Fruit fly (Drosophila melanogaster): Measurements from ENCODE around the gene PGRP-SA.
A peak's percentile ranks its signal among the peaks of the same experiment; 100 is the strongest.

Gene PGRP-SA

DNA sequence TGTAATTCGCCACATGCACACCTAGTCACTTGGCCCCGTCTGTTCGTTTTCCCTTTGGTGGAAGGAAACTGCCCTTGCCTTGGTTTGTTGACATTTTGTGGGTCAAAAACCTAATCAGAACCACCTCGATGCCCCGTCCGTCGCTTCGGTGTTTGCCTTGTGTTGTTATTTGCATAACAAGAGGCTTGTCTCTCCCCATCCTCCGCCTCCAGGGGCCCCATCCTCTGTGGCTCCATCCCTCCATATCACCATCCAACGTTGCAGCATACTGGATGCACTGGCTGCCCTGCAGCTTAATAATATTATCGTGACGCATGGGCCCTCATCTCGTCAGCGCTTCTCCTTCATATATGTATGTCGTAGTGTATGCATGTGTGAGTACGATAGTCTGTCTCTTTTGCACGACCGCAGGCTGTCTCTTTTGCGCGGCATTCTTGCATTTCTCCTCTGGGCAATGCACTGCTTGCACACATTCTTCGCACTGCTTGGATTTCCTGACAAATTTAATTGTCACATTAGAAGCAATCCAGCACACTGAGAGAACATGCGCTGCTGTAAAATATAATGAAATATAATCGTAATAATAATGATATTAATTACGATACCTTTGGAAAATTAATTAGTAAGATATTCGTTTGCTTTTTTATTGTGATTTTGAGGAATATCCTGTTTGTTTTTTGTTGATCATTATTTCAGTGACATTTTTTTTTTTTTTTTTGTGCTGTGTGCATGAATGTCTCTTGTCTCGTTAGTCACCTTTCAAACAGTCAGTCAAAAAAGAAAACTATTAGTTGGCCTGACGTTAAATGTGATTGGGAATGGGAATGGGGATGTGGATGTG is 17.1 kb upstream of the PGRP-SA start (continued):
- no peak for TF ChIP-seq fd3F (GFP tag; optimal IDR thresholded peaks at IDR 0.05)
- no peak for TF ChIP-seq ranshi (GFP tag; IDR thresholded peaks at IDR 0.05)
- TF ChIP-seq Hr3 (GFP tag; optimal IDR thresholded peaks at IDR 0.05): no peak
- no peak for TF ChIP-seq Usf (GFP tag; optimal IDR thresholded peaks at IDR 0.05)
- peak; percentile 6 for TF ChIP-seq Chrac-16 (GFP tag; optimal IDR thresholded peaks at IDR 0.05)
- no peak for TF ChIP-seq cato (GFP tag; optimal IDR thresholded peaks at IDR 0.05; ENCODE audit: borderline replicate concordance)
- TF ChIP-seq zfh1 (GFP tag; IDR thresholded peaks at IDR 0.05): 0 out of 3 replicates have a peak, but pooled peaks have one; percentile 19
- TF ChIP-seq unpg (GFP tag; optimal IDR thresholded peaks at IDR 0.05): peak; percentile 23
- TF ChIP-seq phol (tag; optimal IDR thresholded peaks at IDR 0.05): peak; percentile 42
- TF ChIP-seq cas (GFP tag; IDR thresholded peaks at IDR 0.05): no peak
- TF ChIP-seq CG18262 (tag; optimal IDR thresholded peaks at IDR 0.05): peak; percentile 63
- TF ChIP-seq Kr (GFP tag; optimal IDR thresholded peaks at IDR 0.05): no peak
- no peak for TF ChIP-seq Hmr (GFP tag; optimal IDR thresholded peaks at IDR 0.05)
- no peak for TF ChIP-seq CG2199 (GFP tag; IDR thresholded peaks at IDR 0.05)
- peak in 1 of 2 experiments; percentile 22 for TF ChIP-seq Pdp1 (GFP tag; optimal IDR thresholded peaks at IDR 0.05)
- peak; percentile 28 for TF ChIP-seq D19A (tag; optimal IDR thresholded peaks at IDR 0.05)
- no peak for TF ChIP-seq pum (GFP tag; optimal IDR thresholded peaks at IDR 0.05)
- TF ChIP-seq HmgZ (tag; optimal IDR thresholded peaks at IDR 0.05): no peak
- TF ChIP-seq ara (GFP tag; IDR thresholded peaks at IDR 0.05): 0 out of 2 replicates have a peak, but pooled peaks have one; percentile 24
- TF ChIP-seq CG1529 (GFP tag; optimal IDR thresholded peaks at IDR 0.05): no peak
- no peak for TF ChIP-seq Sox102F (GFP tag; optimal IDR thresholded peaks at IDR 0.05)
- TF ChIP-seq Doc3 (GFP tag; IDR thresholded peaks at IDR 0.05; ENCODE audit: partially characterized antibody): no peak
- no peak for TF ChIP-seq CG18599 (GFP tag; optimal IDR thresholded peaks at IDR 0.05)
- TF ChIP-seq kay (GFP tag; optimal IDR thresholded peaks at IDR 0.05): no peak
- no peak for TF ChIP-seq CG4282 (GFP tag; optimal IDR thresholded peaks at IDR 0.05)
- no peak for TF ChIP-seq CG3065 (GFP tag; optimal IDR thresholded peaks at IDR 0.05)

DNA sequence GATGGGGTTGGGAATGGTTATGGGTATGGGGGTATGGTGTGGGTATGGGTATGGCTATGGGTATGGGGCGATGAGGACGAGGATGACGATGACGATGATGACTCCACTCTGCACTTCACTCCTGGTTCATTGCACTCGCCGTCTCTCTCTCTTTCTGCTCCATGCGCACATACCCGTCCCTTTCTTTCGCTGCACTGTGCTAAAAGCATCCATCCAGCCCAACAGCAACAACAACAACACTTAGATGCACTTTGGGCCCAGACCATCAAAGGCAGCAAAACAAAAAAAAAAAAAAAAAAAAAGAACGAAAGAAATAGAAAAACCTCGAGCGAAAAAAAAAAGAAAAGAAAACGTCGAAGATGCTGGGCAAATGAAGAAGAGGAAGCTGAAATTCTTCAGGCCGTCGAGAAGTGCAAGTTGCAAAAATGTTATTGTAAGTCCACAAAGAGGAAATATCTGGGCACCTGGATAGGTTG is 16.5 kb upstream of the PGRP-SA start:
- peak; percentile 7; the same call in 1 of the 2 replicates for TF ChIP-seq Drgx (GFP tag; IDR thresholded peaks at IDR 0.05)
- TF ChIP-seq bsh (GFP tag; optimal IDR thresholded peaks at IDR 0.05): peak in 1 of 2 experiments; percentile 56
- TF ChIP-seq CG8281 (tag; optimal IDR thresholded peaks at IDR 0.05): no peak

DNA sequence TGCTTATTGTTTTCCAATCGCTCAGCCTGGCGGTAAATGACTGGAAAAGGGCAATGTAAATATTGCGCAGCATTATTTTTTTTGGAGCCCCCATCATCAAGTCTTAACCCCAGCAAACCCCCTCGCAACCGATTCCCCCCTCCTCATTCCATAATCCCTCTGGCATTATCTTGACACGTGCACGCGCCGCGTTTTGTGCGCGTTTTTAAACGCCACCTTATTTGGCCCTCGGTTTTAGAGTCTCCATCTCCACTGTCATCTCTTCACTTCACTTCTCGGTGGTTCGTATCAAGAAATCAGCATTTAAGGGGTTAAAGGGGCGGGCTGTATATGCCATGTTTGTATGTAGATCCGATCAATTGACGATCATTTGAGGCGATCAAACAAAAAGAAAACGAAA is 14.5 kb upstream of the PGRP-SA start:
- peak; percentile 52 for TF ChIP-seq crol (GFP tag; IDR thresholded peaks at IDR 0.05)
- peak; percentile 23 for TF ChIP-seq Hey (tag; optimal IDR thresholded peaks at IDR 0.05)
- TF ChIP-seq vvl (GFP tag; IDR thresholded peaks at IDR 0.05): 0 out of 2 replicates have a peak, but pooled peaks have one; percentile 15
- TF ChIP-seq CG8359 (GFP tag; optimal IDR thresholded peaks at IDR 0.05; ENCODE audit: borderline replicate concordance): peak; percentile 97
- 0 out of 4 replicates have a peak, but pooled peaks have one; percentile 44 for TF ChIP-seq chinmo (GFP tag; IDR thresholded peaks at IDR 0.05; ENCODE audit: partially characterized antibody)
- no peak for TF ChIP-seq NC2β (GFP tag; optimal IDR thresholded peaks at IDR 0.05)
- peak; percentile 69 for TF ChIP-seq cwo (GFP tag; optimal IDR thresholded peaks at IDR 0.05)
- TF ChIP-seq CG13894 (tag; optimal IDR thresholded peaks at IDR 0.05): peak; percentile 74
- TF ChIP-seq twi (tag; optimal IDR thresholded peaks at IDR 0.05): no peak
- TF ChIP-seq CG14014 (GFP tag; IDR thresholded peaks at IDR 0.05): no peak
- TF ChIP-seq Med (GFP tag): peak; percentile 38
